Fruit fly (Drosophila melanogaster): ENCODE measurements around the gene CG15249.
A peak's percentile ranks its signal among the peaks of the same experiment; 100 is the strongest.

Gene CG15249

dm6 chrX:9899535-9900179 is at the start of gene CG15249:
Gene CG15249 (minus strand): TSS chrX:9899585.
- no peak for TF ChIP-seq CG17801 (GFP tag; optimal IDR thresholded peaks at IDR 0.05; ENCODE audit: partially characterized antibody)

- no peak for TF ChIP-seq CG17801 (GFP tag; optimal IDR thresholded peaks at IDR 0.05; ENCODE audit: partially characterized antibody)
These were observed 33.0 kb upstream of the CG15249 start for dm6 chrX:9932296-9932892.

dm6 chrX:9930882-9931281 is 31.5 kb upstream of the CG15249 start, which contains the start of gene Idgf4:
Gene Idgf4 (minus strand): TSS chrX:9930948.
- no peak for TF ChIP-seq CG17801 (GFP tag; optimal IDR thresholded peaks at IDR 0.05; ENCODE audit: partially characterized antibody)

- no peak for TF ChIP-seq CG17801 (GFP tag; optimal IDR thresholded peaks at IDR 0.05; ENCODE audit: partially characterized antibody)
These were observed 12.4 kb upstream of the CG15249 start for dm6 chrX:9911751-9912150.

dm6 chrX:9911026-9911425 is 11.6 kb upstream of the CG15249 start, which contains the start of gene CG1986:
Gene CG1986 (minus strand): TSS chrX:9911126.
- TF ChIP-seq CG17801 (GFP tag; optimal IDR thresholded peaks at IDR 0.05; ENCODE audit: partially characterized antibody): no peak

dm6 chrX:9909384-9909783 is 10.0 kb upstream of the CG15249 start:
- no peak for TF ChIP-seq CG17801 (GFP tag; optimal IDR thresholded peaks at IDR 0.05; ENCODE audit: partially characterized antibody)

dm6 chrX:9897599-9897998 is 1.8 kb downstream of the CG15249 start:
- no peak for TF ChIP-seq CG17801 (GFP tag; optimal IDR thresholded peaks at IDR 0.05; ENCODE audit: partially characterized antibody)

dm6 chrX:9892834-9893233 is 6.6 kb downstream of the CG15249 start:
- peak; percentile 20 for TF ChIP-seq CG17801 (GFP tag; optimal IDR thresholded peaks at IDR 0.05; ENCODE audit: partially characterized antibody)

dm6 chrX:9889686-9890085 is 9.7 kb downstream of the CG15249 start:
- no peak for TF ChIP-seq CG17801 (GFP tag; optimal IDR thresholded peaks at IDR 0.05; ENCODE audit: partially characterized antibody)

- no peak for TF ChIP-seq CG17801 (GFP tag; optimal IDR thresholded peaks at IDR 0.05; ENCODE audit: partially characterized antibody)
These were observed 14.0 kb downstream of the CG15249 start for dm6 chrX:9885363-9885762.

- no peak for TF ChIP-seq CG17801 (GFP tag; optimal IDR thresholded peaks at IDR 0.05; ENCODE audit: partially characterized antibody)
These were observed 15.2 kb downstream of the CG15249 start, which contains the start of gene CG9691 for dm6 chrX:9884221-9884620. Gene CG9691 (plus strand): TSS chrX:9884442.

dm6 chrX:9882900-9883299 is 16.5 kb downstream of the CG15249 start:
- no peak for TF ChIP-seq CG17801 (GFP tag; optimal IDR thresholded peaks at IDR 0.05; ENCODE audit: partially characterized antibody)

dm6 chrX:9881746-9882145 is 17.6 kb downstream of the CG15249 start, which contains the start of gene CG9689:
Gene CG9689 (plus strand): TSS chrX:9881953.
- no peak for TF ChIP-seq CG17801 (GFP tag; optimal IDR thresholded peaks at IDR 0.05; ENCODE audit: partially characterized antibody)

- no peak for TF ChIP-seq CG17801 (GFP tag; optimal IDR thresholded peaks at IDR 0.05; ENCODE audit: partially characterized antibody)
These were observed 19.8 kb downstream of the CG15249 start, which contains the start of gene CG9686 for dm6 chrX:9879570-9879969. Gene CG9686 (plus strand): TSS chrX:9879870.

- no peak for TF ChIP-seq CG17801 (GFP tag; optimal IDR thresholded peaks at IDR 0.05; ENCODE audit: partially characterized antibody)
These were observed 21.3 kb downstream of the CG15249 start, which contains the start of gene CG1468 for dm6 chrX:9878125-9878524. Gene CG1468 (plus strand): TSS chrX:9878422.

dm6 chrX:9877240-9877639 is 22.1 kb downstream of the CG15249 start:
- TF ChIP-seq CG17801 (GFP tag; optimal IDR thresholded peaks at IDR 0.05; ENCODE audit: partially characterized antibody): no peak

Measured in ovary, adult (tissue).